Fruit fly (Drosophila melanogaster) whole organism, pupa: Measurements from ENCODE around the gene CG4297.

Experiments used
- CG10348 ChIP-seq: fragments of 200-800 bp; sonication (Bioruptor generic); IDR thresholded peaks from 2 replicates; pipeline ENCODE4 v1.3.6; 2022; ENCODE audit warnings: missing biosample characterization, missing genetic modification characterization
- CG13204 ChIP-seq: fragments of 200-800 bp; sonication (Bioruptor generic); optimal IDR thresholded peaks from 2 replicates; lab custom pipeline; 2018; ENCODE audit warnings: missing biosample characterization, mild to moderate bottlenecking, missing genetic modification characterization, moderate library complexity
- CG14655 ChIP-seq: fragments of 200-800 bp; sonication (Bioruptor generic); optimal IDR thresholded peaks from 3 replicates; lab custom pipeline; 2017; ENCODE audit warnings: mild to moderate bottlenecking, missing biosample characterization, missing genetic modification reagents, missing genetic modification characterization
- CG15710 ChIP-seq: fragments of 200-800 bp; sonication (Bioruptor generic); optimal IDR thresholded peaks from 2 replicates; lab custom pipeline; 2018; ENCODE audit warnings: missing biosample characterization, mild to moderate bottlenecking, missing genetic modification characterization, moderate library complexity
- CG17806 ChIP-seq: fragments of 200-800 bp; sonication (Bioruptor generic); optimal IDR thresholded peaks from 2 replicates; lab custom pipeline; 2018; ENCODE audit warnings: missing biosample characterization, mild to moderate bottlenecking, missing genetic modification characterization, moderate library complexity
- CG32121 ChIP-seq: fragments of 200-800 bp; sonication (Bioruptor generic); IDR thresholded peaks from 2 replicates; pipeline ENCODE4 v1.3.6; 2022; ENCODE audit warnings: missing biosample characterization, missing genetic modification characterization
- CG34367 ChIP-seq: fragments of 200-800 bp; sonication (Bioruptor generic); optimal IDR thresholded peaks from 2 replicates; lab custom pipeline; 2018; ENCODE audit warnings: missing biosample characterization, mild to moderate bottlenecking, missing genetic modification characterization
- CG8301 ChIP-seq: fragments of 200-800 bp; sonication (Bioruptor generic); optimal IDR thresholded peaks from 2 replicates; lab custom pipeline; 2018; ENCODE audit warnings: missing biosample characterization, mild to moderate bottlenecking, missing genetic modification characterization
- CG9948 ChIP-seq: fragments of 200-800 bp; sonication (Bioruptor generic); optimal IDR thresholded peaks from 2 replicates; lab custom pipeline; 2018; ENCODE audit warnings: missing biosample characterization, mild to moderate bottlenecking, missing genetic modification characterization, moderate library complexity
- Pif1A ChIP-seq: fragments of 200-800 bp; sonication (Bioruptor generic); optimal IDR thresholded peaks from 3 replicates; lab custom pipeline; 2016; ENCODE audit warnings: missing biosample characterization, missing genetic modification characterization
- fd96Ca ChIP-seq: fragments of 200-800 bp; sonication (Bioruptor generic); IDR thresholded peaks from 3 replicates; pipeline ENCODE4 v1.3.6; 2022; ENCODE audit warnings: missing biosample characterization, missing genetic modification characterization

dm6 chr2L:496841-497240, 24.8 kb upstream of the CG4297 start:
- no peak for TF ChIP-seq CG15710
- no peak for TF ChIP-seq Pif1A (GFP tag; lab: Kevin White, UChicago)
- no peak for TF ChIP-seq fd96Ca (GFP tag; lab: Robert Waterston, UW)
- no peak for TF ChIP-seq CG14655 (GFP tag; lab: Kevin White, UChicago)
- TF ChIP-seq CG17806 (tag; lab: Kevin White, UChicago) = no peak
- TF ChIP-seq CG13204 (GFP tag; lab: Kevin White, UChicago) = no peak
- no peak for TF ChIP-seq CG9948 (tag; lab: Kevin White, UChicago)
- TF ChIP-seq CG8301 (tag; lab: Kevin White, UChicago) = no peak
- TF ChIP-seq CG10348 (GFP tag; lab: Robert Waterston, UW) = no peak
- TF ChIP-seq CG32121 (GFP tag; lab: Robert Waterston, UW) = no peak
- TF ChIP-seq CG34367 (tag; lab: Kevin White, UChicago) = no peak
